Worm (Caenorhabditis elegans): Measurements from ENCODE around the gene fbxb-114.

The fbxb-114 gene

DNA sequence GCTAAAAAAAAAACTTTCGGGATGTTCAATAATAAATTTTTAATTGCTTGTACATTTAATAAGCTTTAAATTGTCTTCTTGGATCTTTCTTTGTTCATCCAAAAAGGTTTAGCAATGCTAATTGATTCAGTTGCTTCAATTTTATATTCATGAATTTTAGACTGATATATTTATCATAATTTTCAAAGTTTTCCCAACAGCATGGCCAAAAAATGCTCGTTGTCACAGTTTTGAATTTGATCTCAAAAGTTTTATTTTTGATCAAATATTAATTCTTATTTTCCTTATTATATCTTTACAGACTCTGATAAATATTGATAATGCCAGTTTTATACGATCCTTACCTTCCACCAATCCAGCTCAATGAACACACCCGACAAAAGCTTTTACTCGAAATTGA lies at the start of gene fbxb-114:
Gene fbxb-114 (plus strand): TSS at position 301 of the 400 bp plus-strand sequence.
- TF ChIP-seq rec-8 (tag; optimal IDR thresholded peaks at IDR 0.05) (no peak), repo-1 (tag; optimal IDR thresholded peaks at IDR 0.05) (no peak), B0261.1 (tag; optimal IDR thresholded peaks at IDR 0.05) (no peak), dox-1 (GFP tag; IDR thresholded peaks at IDR 0.05) (no peak), mxl-1 (tag; optimal IDR thresholded peaks at IDR 0.05) (no peak), Y53F4B.3 (GFP tag; IDR thresholded peaks at IDR 0.05) (no peak), zim-3 (tag; optimal IDR thresholded peaks at IDR 0.05) (no peak), F23B12.7 (tag; optimal IDR thresholded peaks at IDR 0.05; ENCODE audit: insufficient read depth) (no peak), madf-6 (GFP tag; IDR thresholded peaks at IDR 0.05) (no peak), F49E8.2 (tag; optimal IDR thresholded peaks at IDR 0.05; ENCODE audit: insufficient read depth) (no peak), pha-4 (tag; optimal IDR thresholded peaks at IDR 0.05) (no peak), lin-35 (GFP tag; optimal IDR thresholded peaks at IDR 0.05) (no peak), C17E4.6 (GFP tag; IDR thresholded peaks at IDR 0.05) (no peak), attf-3 (GFP tag; conservative IDR thresholded peaks at IDR 0.05) (no peak), bed-1 (GFP tag; IDR thresholded peaks at IDR 0.05) (no peak)

DNA sequence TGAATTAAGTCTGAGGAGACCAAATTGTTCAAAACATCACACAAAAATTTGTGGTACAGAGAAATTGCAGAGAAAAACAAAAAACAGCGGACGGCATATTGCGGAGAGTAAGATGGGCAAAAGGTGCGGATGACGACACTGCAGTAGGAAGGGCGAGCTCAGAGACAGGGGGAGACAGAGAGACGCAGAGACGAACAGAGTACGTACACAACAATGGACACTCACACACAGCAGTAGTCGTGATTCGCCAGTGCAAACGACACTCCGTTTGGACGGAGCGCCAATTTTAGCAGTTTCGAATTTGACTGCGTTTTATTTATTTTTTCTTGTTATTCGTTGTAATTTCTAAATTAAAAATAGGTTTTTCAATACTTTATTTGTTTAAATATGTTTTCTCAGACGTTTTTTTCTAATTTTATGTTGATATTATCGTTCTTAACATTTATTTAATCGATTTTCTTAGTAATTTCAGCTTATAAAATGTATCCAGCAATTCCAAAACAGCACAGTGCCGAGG lies 49.1 kb upstream of the fbxb-114 start, which contains the start of gene T20F7.1:
Gene T20F7.1 (plus strand): TSS at position 467 of the 517 bp plus-strand sequence.
- TF ChIP-seq lin-35 (GFP tag; optimal IDR thresholded peaks at IDR 0.05): no peak
- no peak for TF ChIP-seq K11D2.4 (GFP tag; IDR thresholded peaks at IDR 0.05)
- TF ChIP-seq dox-1 (GFP tag; IDR thresholded peaks at IDR 0.05): peak; percentile 59
- TF ChIP-seq ceh-27 (GFP tag; optimal IDR thresholded peaks at IDR 0.05): peak; percentile 74
- TF ChIP-seq Y53G8AR.9 (GFP tag; conservative IDR thresholded peaks at IDR 0.05): no peak
- peak; percentile 65; the same call in 1 of the 2 replicates for TF ChIP-seq lin-26 (GFP tag; IDR thresholded peaks at IDR 0.05)
- peak; percentile 58; the same call in 1 of the 2 replicates for TF ChIP-seq zfh-2 (GFP tag; conservative IDR thresholded peaks at IDR 0.05)
- no peak for TF ChIP-seq F55B11.4 (tag; optimal IDR thresholded peaks at IDR 0.05; ENCODE audit: borderline replicate concordance, insufficient read depth)
- TF ChIP-seq zim-3 (tag; optimal IDR thresholded peaks at IDR 0.05): no peak
- TF ChIP-seq snpc-4 (GFP tag; optimal IDR thresholded peaks at IDR 0.05): no peak
- peak in 3 of 4 experiments; percentile 1 to 52 (median 13) for TF ChIP-seq snpc-4 (tag; optimal IDR thresholded peaks at IDR 0.05)
- TF ChIP-seq unc-62 (GFP tag; optimal IDR thresholded peaks at IDR 0.05): peak; percentile 35
- TF ChIP-seq nhr-27 (tag; optimal IDR thresholded peaks at IDR 0.05): no peak
- TF ChIP-seq attf-3 (GFP tag; conservative IDR thresholded peaks at IDR 0.05): peak; percentile 95
- peak; percentile 31 for TF ChIP-seq ZK185.1 (tag; optimal IDR thresholded peaks at IDR 0.05; ENCODE audit: poor library complexity, severe bottlenecking)
- TF ChIP-seq hmg-1.2 (GFP tag; IDR thresholded peaks at IDR 0.05): peak; percentile 87
- peak; percentile 66 for TF ChIP-seq K12H6.12 (tag; optimal IDR thresholded peaks at IDR 0.05)
- no peak for TF ChIP-seq nfya-1 (tag; optimal IDR thresholded peaks at IDR 0.05; ENCODE audit: borderline replicate concordance, insufficient read depth)
- no peak for TF ChIP-seq aptf-2 (GFP tag; conservative IDR thresholded peaks at IDR 0.05)
- TF ChIP-seq ceh-79 (tag; optimal IDR thresholded peaks at IDR 0.05): no peak
- peak; percentile 51 for TF ChIP-seq attf-5 (GFP tag; optimal IDR thresholded peaks at IDR 0.05)
- peak; percentile 31 for TF ChIP-seq F23B12.7 (tag; optimal IDR thresholded peaks at IDR 0.05; ENCODE audit: insufficient read depth)
- TF ChIP-seq snpc-1.3 (tag; optimal IDR thresholded peaks at IDR 0.05; ENCODE audit: insufficient read depth): no peak
- TF ChIP-seq chd-7 (tag; optimal IDR thresholded peaks at IDR 0.05): no peak
- TF ChIP-seq lin-40 (tag; optimal IDR thresholded peaks at IDR 0.05): no peak
- peak; percentile 17 for TF ChIP-seq ztf-26 (tag; optimal IDR thresholded peaks at IDR 0.05)
- no peak for TF ChIP-seq F33H1.4 (GFP tag; IDR thresholded peaks at IDR 0.05)
- no peak for TF ChIP-seq ama-1 (optimal IDR thresholded peaks at IDR 0.05)
- no peak for TF ChIP-seq ama-1 (GFP tag; optimal IDR thresholded peaks at IDR 0.05)
- TF ChIP-seq attf-6 (GFP tag; IDR thresholded peaks at IDR 0.05): no peak
- TF ChIP-seq hmg-20 (GFP tag; IDR thresholded peaks at IDR 0.05): no peak
- peak; percentile 18; the same call in 1 of the 2 replicates for TF ChIP-seq rcor-1 (GFP tag; IDR thresholded peaks at IDR 0.05)
- peak; percentile 11 for TF ChIP-seq atf-7 (tag; optimal IDR thresholded peaks at IDR 0.05)
- TF ChIP-seq unc-130 (GFP tag; optimal IDR thresholded peaks at IDR 0.05): no peak
- TF ChIP-seq nhr-80 (tag; optimal IDR thresholded peaks at IDR 0.05): peak; percentile 75
- no peak for TF ChIP-seq hlh-12 (tag; optimal IDR thresholded peaks at IDR 0.05)

Data from whole organism, young adult.